Worm (Caenorhabditis elegans) whole organism, L3 larva: ENCODE measurements around the gene Y77E11A.7.
A peak's percentile ranks its signal among the peaks of the same experiment; 100 is the strongest.

Experiments
- R02D3.7 ChIP-seq: fragments of 150-350 bp; optimal IDR thresholded peaks from 2 replicates; lab custom pipeline; 2014; ENCODE audit warnings: missing biosample characterization, missing genetic modification characterization
- ZK546.5 ChIP-seq: sonication (generic microtip); optimal IDR thresholded peaks from 2 replicates; lab custom pipeline; 2017; ENCODE audit warnings: missing biosample characterization, missing genetic modification characterization
- aly-2 ChIP-seq: fragments of 150-350 bp; optimal IDR thresholded peaks from 2 replicates; lab custom pipeline; 2014; ENCODE audit warnings: missing biosample characterization, missing genetic modification characterization
- ama-1 ChIP-seq: fragments of 150-350 bp; optimal IDR thresholded peaks from 2 replicates; lab custom pipeline; 2018
- ceh-16 ChIP-seq: sonication (generic microtip); optimal IDR thresholded peaks from 2 replicates; lab custom pipeline; 2017; ENCODE audit warnings: missing biosample characterization, missing genetic modification characterization
- ceh-28 ChIP-seq: fragments of 150-350 bp; optimal IDR thresholded peaks from 2 replicates; lab custom pipeline; 2014; ENCODE audit warnings: missing biosample characterization, missing genetic modification reagents, missing genetic modification characterization
- ceh-82 ChIP-seq: fragments of 150-350 bp; optimal IDR thresholded peaks from 2 replicates; lab custom pipeline; 2014; ENCODE audit warnings: missing biosample characterization, missing genetic modification characterization
- ceh-9 ChIP-seq: sonication (generic microtip); optimal IDR thresholded peaks from 2 replicates; lab custom pipeline; 2018; ENCODE audit warnings: missing biosample characterization, missing genetic modification characterization
- daf-12 ChIP-seq: fragments of 150-350 bp; optimal IDR thresholded peaks from 2 replicates; lab custom pipeline; 2014; ENCODE audit warnings: missing biosample characterization, missing genetic modification reagents, missing genetic modification characterization
- egl-27 ChIP-seq: sonication (generic microtip); optimal IDR thresholded peaks from 4 replicates; lab custom pipeline; 2017; ENCODE audit warnings: missing biosample characterization, missing genetic modification reagents, missing genetic modification characterization
- egl-5 ChIP-seq: fragments of 150-350 bp; optimal IDR thresholded peaks from 2 replicates; lab custom pipeline; 2017; ENCODE audit warnings: missing biosample characterization, missing genetic modification reagents, missing genetic modification characterization, inconsistent platforms
- elt-1 ChIP-seq: fragments of 150-350 bp; optimal IDR thresholded peaks from 2 replicates; lab custom pipeline; 2014; ENCODE audit warnings: missing biosample characterization, missing genetic modification characterization
- elt-2 ChIP-seq: sonication (generic microtip); optimal IDR thresholded peaks from 2 replicates; lab custom pipeline; 2016; ENCODE audit warnings: missing genetic modification reagents, mild to moderate bottlenecking, missing genetic modification characterization, missing compliant biosample characterization
- elt-3 ChIP-seq, 3 experiments: fragments of 150-350 bp in 1 of 3; sonication (generic microtip) in 2 of 3; optimal IDR thresholded peaks; 2 replicates in 2 of 3; 4 replicates in 1 of 3; lab custom pipeline; 2014 to 2017; ENCODE audit warnings: missing biosample characterization in 3 of 3, missing genetic modification characterization in 3 of 3
- eor-1 ChIP-seq, 2 experiments: fragments of 150-350 bp; optimal IDR thresholded peaks; 2 replicates each; lab custom pipeline; 2014 to 2018; ENCODE audit warnings: missing biosample characterization in 2 of 2, missing genetic modification characterization in 2 of 2
- fkh-10 ChIP-seq: sonication (generic microtip); optimal IDR thresholded peaks from 2 replicates; lab custom pipeline; 2017; ENCODE audit warnings: missing biosample characterization, missing genetic modification reagents, missing genetic modification characterization
- fkh-2 ChIP-seq: fragments of 150-350 bp; optimal IDR thresholded peaks from 2 replicates; lab custom pipeline; 2014; ENCODE audit warnings: missing biosample characterization, missing genetic modification reagents, missing genetic modification characterization
- fos-1 ChIP-seq: fragments of 150-350 bp; optimal IDR thresholded peaks from 2 replicates; lab custom pipeline; 2014; ENCODE audit warnings: missing biosample characterization, missing genetic modification characterization
- hmg-11 ChIP-seq: sonication (generic microtip); optimal IDR thresholded peaks from 2 replicates; lab custom pipeline; 2016; ENCODE audit warnings: missing genetic modification characterization, missing compliant biosample characterization
- jun-1 ChIP-seq: fragments of 150-350 bp; optimal IDR thresholded peaks from 2 replicates; lab custom pipeline; 2014; ENCODE audit warnings: missing biosample characterization, missing genetic modification reagents, missing genetic modification characterization
- lin-15B ChIP-seq: fragments of 150-350 bp; optimal IDR thresholded peaks from 2 replicates; lab custom pipeline; 2014; ENCODE audit warnings: missing biosample characterization, missing genetic modification characterization
- lin-39 ChIP-seq: fragments of 150-350 bp; optimal IDR thresholded peaks from 2 replicates; lab custom pipeline; 2018; ENCODE audit warnings: missing biosample characterization, missing genetic modification reagents, missing genetic modification characterization
- lsy-12 ChIP-seq: sonication (generic microtip); optimal IDR thresholded peaks from 2 replicates; lab custom pipeline; 2016; ENCODE audit warnings: mild to moderate bottlenecking, missing genetic modification characterization, missing compliant biosample characterization
- mdl-1 ChIP-seq: fragments of 150-350 bp; optimal IDR thresholded peaks from 2 replicates; lab custom pipeline; 2014; ENCODE audit warnings: missing biosample characterization, missing genetic modification characterization
- mml-1 ChIP-seq: fragments of 150-350 bp; sonication (generic microtip); optimal IDR thresholded peaks from 3 replicates; lab custom pipeline; 2014; ENCODE audit warnings: missing biosample characterization, missing genetic modification characterization
- nfya-1 ChIP-seq: sonication (generic microtip); optimal IDR thresholded peaks from 2 replicates; lab custom pipeline; 2017; ENCODE audit warnings: missing genetic modification characterization, mild to moderate bottlenecking, missing compliant biosample characterization, antibody characterized with exemption, moderate library complexity; ENCODE audit not compliant: insufficient read depth
- nhr-11 ChIP-seq: fragments of 150-350 bp; optimal IDR thresholded peaks from 2 replicates; lab custom pipeline; 2014; ENCODE audit warnings: missing biosample characterization, missing genetic modification characterization
- nhr-12 ChIP-seq: fragments of 150-350 bp; optimal IDR thresholded peaks from 2 replicates; lab custom pipeline; 2014; ENCODE audit warnings: missing biosample characterization, missing genetic modification characterization
- nhr-23 ChIP-seq: fragments of 150-350 bp; optimal IDR thresholded peaks from 2 replicates; lab custom pipeline; 2014; ENCODE audit warnings: missing biosample characterization, missing genetic modification reagents, missing genetic modification characterization
- nhr-237 ChIP-seq: fragments of 150-350 bp; optimal IDR thresholded peaks from 2 replicates; lab custom pipeline; 2014; ENCODE audit warnings: missing biosample characterization, missing genetic modification characterization
- nhr-25 ChIP-seq: sonication (generic microtip); optimal IDR thresholded peaks from 2 replicates; lab custom pipeline; 2017; ENCODE audit warnings: missing biosample characterization, missing genetic modification characterization
- nhr-28 ChIP-seq: fragments of 150-350 bp; optimal IDR thresholded peaks from 2 replicates; lab custom pipeline; 2014; ENCODE audit warnings: missing biosample characterization, missing genetic modification characterization
- nhr-43 ChIP-seq: sonication (generic microtip); optimal IDR thresholded peaks from 2 replicates; lab custom pipeline; 2016; ENCODE audit warnings: mild to moderate bottlenecking, missing genetic modification characterization, missing compliant biosample characterization; ENCODE audit not compliant: poor library complexity, severe bottlenecking
- nhr-67 ChIP-seq: fragments of 150-350 bp; optimal IDR thresholded peaks from 2 replicates; lab custom pipeline; 2014; ENCODE audit warnings: missing biosample characterization, missing genetic modification characterization
- nhr-76 ChIP-seq: fragments of 150-350 bp; sonication (generic microtip); optimal IDR thresholded peaks from 5 replicates; lab custom pipeline; 2014; ENCODE audit warnings: missing biosample characterization, missing genetic modification characterization
- nhr-77 ChIP-seq: fragments of 150-350 bp; optimal IDR thresholded peaks from 2 replicates; lab custom pipeline; 2014; ENCODE audit warnings: missing biosample characterization, missing genetic modification characterization
- pha-4 ChIP-seq: fragments of 150-350 bp; optimal IDR thresholded peaks from 2 replicates; lab custom pipeline; 2014; ENCODE audit warnings: missing biosample characterization, missing genetic modification reagents, missing genetic modification characterization
- pqm-1 ChIP-seq: fragments of 150-350 bp; optimal IDR thresholded peaks from 2 replicates; lab custom pipeline; 2017; ENCODE audit warnings: missing biosample characterization, missing genetic modification characterization, inconsistent platforms
- sea-2 ChIP-seq: fragments of 150-350 bp; sonication (generic microtip); optimal IDR thresholded peaks from 4 replicates; lab custom pipeline; 2014; ENCODE audit warnings: missing biosample characterization, missing genetic modification reagents, missing genetic modification characterization
- skn-1 ChIP-seq: fragments of 150-350 bp; optimal IDR thresholded peaks from 2 replicates; lab custom pipeline; 2014; ENCODE audit warnings: missing biosample characterization, missing genetic modification characterization
- snpc-4 ChIP-seq: fragments of 150-350 bp; optimal IDR thresholded peaks from 2 replicates; lab custom pipeline; 2014; ENCODE audit warnings: missing biosample characterization, missing genetic modification characterization
- tbx-2 ChIP-seq: sonication (generic microtip); optimal IDR thresholded peaks from 2 replicates; lab custom pipeline; 2016; ENCODE audit warnings: mild to moderate bottlenecking, missing genetic modification characterization, missing compliant biosample characterization
- unc-39 ChIP-seq: sonication (generic microtip); optimal IDR thresholded peaks from 4 replicates; lab custom pipeline; 2017; ENCODE audit warnings: missing biosample characterization, missing genetic modification characterization
- unc-62 ChIP-seq: fragments of 150-350 bp; sonication (generic microtip); optimal IDR thresholded peaks from 4 replicates; lab custom pipeline; 2014; ENCODE audit warnings: missing biosample characterization, missing genetic modification reagents, missing genetic modification characterization
- zag-1 ChIP-seq: fragments of 150-350 bp; optimal IDR thresholded peaks from 2 replicates; lab custom pipeline; 2014; ENCODE audit warnings: missing biosample characterization, missing genetic modification characterization
- ztf-11 ChIP-seq: fragments of 150-350 bp; optimal IDR thresholded peaks from 2 replicates; lab custom pipeline; 2014; ENCODE audit warnings: missing biosample characterization, missing genetic modification characterization
- ztf-4 ChIP-seq: fragments of 150-350 bp; optimal IDR thresholded peaks from 2 replicates; lab custom pipeline; 2014; ENCODE audit warnings: missing biosample characterization, missing genetic modification characterization

Y77E11A.7 gene

ce11 chrIV:1419795-1420509 lies at the start of gene Y77E11A.7:
Gene Y77E11A.7, minus strand, starts transcription at chrIV:1419849.
- TF ChIP-seq eor-1 (tag; optimal IDR thresholded peaks at IDR 0.05; lab: Kevin White, UChicago) (no peak), nhr-77 (tag; lab: Kevin White, UChicago) (no peak), lsy-12 (tag; lab: Kevin White, UChicago) (peak; percentile 56), sea-2 (no peak), elt-2 (tag; lab: Kevin White, UChicago) (peak; percentile 61), nfya-1 (peak; percentile 95), nhr-12 (tag; lab: Kevin White, UChicago) (no peak), mdl-1 (tag; lab: Kevin White, UChicago) (peak; percentile 60), lin-39 (peak; percentile 100), nhr-76 (no peak), tbx-2 (tag; lab: Kevin White, UChicago) (peak; percentile 17), nhr-43 (tag; lab: Kevin White, UChicago) (no peak), fkh-2 (tag; lab: Kevin White, UChicago) (no peak), skn-1 (peak; percentile 70), nhr-237 (tag; lab: Kevin White, UChicago) (no peak), elt-3 (tag; optimal IDR thresholded peaks at IDR 0.05; lab: Kevin White, UChicago) (no peak), jun-1 (tag; lab: Kevin White, UChicago) (no peak), pha-4 (tag; lab: Kevin White, UChicago) (peak; percentile 92), fos-1 (tag; lab: Kevin White, UChicago) (no peak), R02D3.7 (tag; lab: Kevin White, UChicago) (peak; percentile 96), nhr-67 (no peak), ZK546.5 (tag; lab: Kevin White, UChicago) (no peak), pqm-1 (peak; percentile 79), ceh-28 (peak; percentile 75), nhr-28 (tag; lab: Kevin White, UChicago) (no peak), mml-1 (tag; lab: Kevin White, UChicago) (no peak), aly-2 (no peak), egl-27 (tag; lab: Kevin White, UChicago) (peak; percentile 50), ztf-11 (tag; lab: Kevin White, UChicago) (no peak), nhr-23 (tag; lab: Kevin White, UChicago) (peak; percentile 86), daf-12 (tag; lab: Kevin White, UChicago) (no peak), egl-5 (tag; lab: Kevin White, UChicago) (peak; percentile 76), ztf-4 (tag; lab: Kevin White, UChicago) (peak; percentile 47), ceh-82 (tag; lab: Kevin White, UChicago) (no peak), snpc-4 (tag; lab: Kevin White, UChicago) (peak; percentile 89), fkh-10 (GFP tag; lab: Kevin White, UChicago) (peak; percentile 55), ama-1 (lab: Kevin White, UChicago) (peak; percentile 46), nhr-25 (peak; percentile 91), hmg-11 (tag; lab: Kevin White, UChicago) (peak; percentile 94), ceh-16 (tag; lab: Kevin White, UChicago) (no peak), unc-39 (tag; lab: Kevin White, UChicago) (no peak), zag-1 (no peak), unc-62 (GFP tag; lab: Kevin White, UChicago) (no peak), nhr-11 (tag; lab: Kevin White, UChicago) (peak; percentile 54), lin-15B (tag; lab: Kevin White, UChicago) (peak; percentile 99), elt-1 (tag; lab: Kevin White, UChicago) (peak; percentile 26), ceh-9 (tag; lab: Kevin White, UChicago) (no peak)
